Worm (Caenorhabditis elegans): Measurements from ENCODE around the gene C08F8.3.
A peak's percentile ranks its signal among the peaks of the same experiment; 100 is the strongest.

Gene C08F8.3

ce11 chrIV:11111898-11112297, 42.9 kb upstream of the C08F8.3 start:
- TF ChIP-seq hlh-17 (GFP tag; optimal IDR thresholded peaks at IDR 0.05; ENCODE audit: borderline replicate concordance) (no peak), snu-23 (GFP tag; optimal IDR thresholded peaks at IDR 0.05) (peak; percentile 17), unc-130 (tag; optimal IDR thresholded peaks at IDR 0.05) (peak; percentile 55), C04F5.9 (tag; optimal IDR thresholded peaks at IDR 0.05) (no peak), pqm-1 (tag; optimal IDR thresholded peaks at IDR 0.05) (no peak), lin-14 (GFP tag; optimal IDR thresholded peaks at IDR 0.05) (peak; percentile 46), lir-3 (tag; optimal IDR thresholded peaks at IDR 0.05; ENCODE audit: poor library complexity) (no peak), nhr-71 (tag; optimal IDR thresholded peaks at IDR 0.05) (peak; percentile 47), lsy-2 (tag; optimal IDR thresholded peaks at IDR 0.05) (peak in 1 of 2 experiments; percentile 42), fkh-10 (GFP tag; optimal IDR thresholded peaks at IDR 0.05) (no peak), rnt-1 (tag; optimal IDR thresholded peaks at IDR 0.05) (peak; percentile 62), xbp-1 (tag; optimal IDR thresholded peaks at IDR 0.05) (peak; percentile 51)

- TF ChIP-seq tlp-1 (tag; optimal IDR thresholded peaks at IDR 0.05) (no peak), blmp-1 (tag; optimal IDR thresholded peaks at IDR 0.05) (no peak), aly-2 (tag; optimal IDR thresholded peaks at IDR 0.05) (no peak), efl-1 (optimal IDR thresholded peaks at IDR 0.05) (no peak), efl-1 (GFP tag; optimal IDR thresholded peaks at IDR 0.05 in 1 of 2) (peak in 1 of 2 experiments; percentile 27)
Observed at ce11 chrIV:11112641-11113040, 42.2 kb upstream of the C08F8.3 start, which contains the start of gene clc-9. TSS of gene clc-9 (plus strand) at chrIV:11112941.

DNA sequence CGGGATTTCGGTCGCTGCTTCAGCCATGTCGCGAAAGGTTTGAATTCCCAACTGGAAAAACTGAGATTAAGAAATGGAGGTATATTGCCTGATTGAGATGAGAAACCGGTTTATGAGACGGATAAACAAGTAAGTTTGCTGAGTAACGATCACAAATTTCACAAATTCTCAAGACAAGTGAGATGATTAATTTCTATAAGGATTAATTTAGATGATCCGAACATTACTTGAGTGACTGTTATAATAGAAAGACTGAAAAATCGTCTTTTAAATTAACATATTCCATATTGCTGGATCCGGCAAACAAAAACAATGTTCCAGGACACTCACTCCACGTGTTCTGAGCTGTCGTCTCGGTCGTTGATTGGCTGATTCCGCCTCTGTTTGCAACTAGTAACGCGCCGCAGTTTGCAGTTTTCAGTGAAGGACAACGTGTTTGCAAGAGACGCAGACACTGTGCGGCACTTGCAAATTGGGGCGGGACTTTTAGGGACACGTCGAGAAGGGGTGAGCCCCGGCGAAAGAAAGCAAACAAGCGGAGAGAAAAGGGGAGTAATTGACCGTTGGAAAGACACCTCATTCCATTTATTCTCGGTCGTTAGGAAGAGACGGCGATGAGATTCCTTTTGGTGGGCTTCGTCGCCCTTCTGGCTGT, 35.9 kb upstream of the C08F8.3 start, which contains the start of the genes imp-2 and enpl-1:
TSS of gene imp-2 (minus strand) at position 51 of the 655 bp plus-strand sequence.
TSS of gene enpl-1 (plus strand) at position 462 of the 655 bp plus-strand sequence.
- TF ChIP-seq lin-13 (GFP tag; optimal IDR thresholded peaks at IDR 0.05) (peak; percentile 92), dsc-1 (tag; optimal IDR thresholded peaks at IDR 0.05) (peak; percentile 85), hlh-4 (tag; optimal IDR thresholded peaks at IDR 0.05) (no peak), unc-30 (tag; optimal IDR thresholded peaks at IDR 0.05) (no peak), F16B12.6 (tag; optimal IDR thresholded peaks at IDR 0.05) (peak; percentile 56), pax-3 (tag; optimal IDR thresholded peaks at IDR 0.05) (peak; percentile 84), ama-1 (optimal IDR thresholded peaks at IDR 0.05) (peak; percentile 30), fkh-8 (tag; optimal IDR thresholded peaks at IDR 0.05) (peak; percentile 89), ztf-4 (tag; optimal IDR thresholded peaks at IDR 0.05) (peak; percentile 75), efl-1 (optimal IDR thresholded peaks at IDR 0.05) (peak; percentile 87 to 90), efl-1 (GFP tag; optimal IDR thresholded peaks at IDR 0.05 in 1 of 2) (peak; percentile 77 to 98), unc-62 (GFP tag; optimal IDR thresholded peaks at IDR 0.05) (no peak), ceh-8 (GFP tag; optimal IDR thresholded peaks at IDR 0.05) (peak; percentile 57), C16A3.4 (tag; optimal IDR thresholded peaks at IDR 0.05) (peak; percentile 86), nhr-84 (tag; optimal IDR thresholded peaks at IDR 0.05) (no peak), grh-1 (GFP tag; IDR thresholded peaks at IDR 0.05) (peak; percentile 91), lin-14 (GFP tag; optimal IDR thresholded peaks at IDR 0.05) (peak; percentile 99), egl-27 (tag; optimal IDR thresholded peaks at IDR 0.05) (peak; percentile 30 to 31), elt-3 (tag; optimal IDR thresholded peaks at IDR 0.05) (peak in 3 of 6 experiments; percentile 25 to 91 (median 63)), ceh-63 (GFP tag; optimal IDR thresholded peaks at IDR 0.05) (no peak), ets-5 (GFP tag; IDR thresholded peaks at IDR 0.05) (no peak), pag-3 (tag; optimal IDR thresholded peaks at IDR 0.05; ENCODE audit: borderline replicate concordance, insufficient read depth) (no peak), nhr-76 (tag; optimal IDR thresholded peaks at IDR 0.05) (peak; percentile 38), efl-3 (GFP tag; optimal IDR thresholded peaks at IDR 0.05) (no peak), sptf-1 (tag; optimal IDR thresholded peaks at IDR 0.05) (no peak), lsy-2 (tag; optimal IDR thresholded peaks at IDR 0.05) (peak; percentile 94 to 97), mep-1 (tag; optimal IDR thresholded peaks at IDR 0.05) (peak; percentile 88), blmp-1 (tag; optimal IDR thresholded peaks at IDR 0.05) (peak; percentile 37), sup-37 (GFP tag; optimal IDR thresholded peaks at IDR 0.05) (peak; percentile 76), ces-1 (GFP tag; optimal IDR thresholded peaks at IDR 0.05) (no peak), nhr-71 (tag; optimal IDR thresholded peaks at IDR 0.05) (peak; percentile 97), nhr-11 (tag; optimal IDR thresholded peaks at IDR 0.05) (peak; percentile 79), aha-1 (tag; optimal IDR thresholded peaks at IDR 0.05) (no peak), egl-13 (tag; optimal IDR thresholded peaks at IDR 0.05) (peak; percentile 83), mef-2 (tag; optimal IDR thresholded peaks at IDR 0.05) (peak; percentile 70), irx-1 (tag; optimal IDR thresholded peaks at IDR 0.05) (peak; percentile 81), nhr-85 (tag) (peak; percentile 95)

Measured in whole organism, L1 larva.